Worm (Caenorhabditis elegans) whole organism, L1 larva: ENCODE data around the gene C50F4.9.

Experiments used
- Y116A8C.19 ChIP-seq: sonication (generic microtip); optimal IDR thresholded peaks from 2 replicates; lab custom pipeline; 2016; ENCODE audit warnings: missing compliant biosample characterization, missing genetic modification characterization, borderline replicate concordance
- alr-1 ChIP-seq: fragments of 200-800 bp; sonication (Bioruptor generic); optimal IDR thresholded peaks from 2 replicates; lab custom pipeline; 2018; ENCODE audit warnings: borderline replicate concordance, mild to moderate bottlenecking, missing genetic modification characterization, missing compliant biosample characterization
- aly-2 ChIP-seq: fragments of 150-350 bp; optimal IDR thresholded peaks from 2 replicates; lab custom pipeline; 2014; ENCODE audit warnings: missing biosample characterization, missing genetic modification characterization
- ama-1 ChIP-seq: fragments of 150-350 bp; optimal IDR thresholded peaks from 2 replicates; lab custom pipeline; 2014
- ceh-8 ChIP-seq: fragments of 200-800 bp; sonication (Bioruptor generic); optimal IDR thresholded peaks from 2 replicates; lab custom pipeline; 2018; ENCODE audit warnings: mild to moderate bottlenecking, missing genetic modification characterization, moderate library complexity, missing compliant biosample characterization
- ceh-82 ChIP-seq, 3 experiments: fragments of 150-350 bp in 1 of 3; sonication (generic microtip) in 2 of 3; optimal IDR thresholded peaks; 2 replicates each; lab custom pipeline; 2014 to 2017; ENCODE audit warnings: missing biosample characterization in 3 of 3, missing genetic modification characterization in 3 of 3
- ceh-88 ChIP-seq: fragments of 200-800 bp; sonication (Bioruptor generic); IDR thresholded peaks from 2 replicates; pipeline ENCODE4 v1.3.6; 2022; ENCODE audit warnings: missing genetic modification characterization, missing compliant biosample characterization
- ceh-90 ChIP-seq: sonication (generic microtip); optimal IDR thresholded peaks from 2 replicates; lab custom pipeline; 2016; ENCODE audit warnings: missing genetic modification characterization, missing compliant biosample characterization
- dpl-1 ChIP-seq, 3 experiments: fragments of 150-350 bp in 2 of 3; sonication (generic microtip) in 1 of 3; optimal IDR thresholded peaks; 2 replicates each; lab custom pipeline; 2014 to 2017; ENCODE audit warnings: missing biosample characterization in 3 of 3, missing genetic modification characterization in 3 of 3, missing genetic modification reagents in 3 of 3
- dsc-1 ChIP-seq: sonication (generic microtip); optimal IDR thresholded peaks from 2 replicates; lab custom pipeline; 2016; ENCODE audit warnings: mild to moderate bottlenecking, missing genetic modification characterization, missing compliant biosample characterization
- efl-1 ChIP-seq, 4 experiments: fragments of 150-350 bp; optimal IDR thresholded peaks in 3 of 4; peaks in 1 of 4; 1 replicate in 1 of 4; 2 replicates in 3 of 4; lab custom pipeline; 2014; ENCODE audit warnings: missing biosample characterization in 2 of 4, missing genetic modification characterization in 2 of 4, missing genetic modification reagents in 2 of 4
- efl-3 ChIP-seq: fragments of 200-800 bp; sonication (Bioruptor generic); optimal IDR thresholded peaks from 2 replicates; lab custom pipeline; 2018; ENCODE audit warnings: mild to moderate bottlenecking, missing genetic modification characterization, missing compliant biosample characterization
- egl-13 ChIP-seq: sonication (generic microtip); optimal IDR thresholded peaks from 2 replicates; lab custom pipeline; 2016; ENCODE audit warnings: missing genotype, missing genetic modification reagents, missing genetic modification characterization, missing compliant biosample characterization
- egl-27 ChIP-seq, 2 experiments: fragments of 150-350 bp in 1 of 2; sonication (generic microtip); optimal IDR thresholded peaks; 3 replicates each; lab custom pipeline; 2017 to 2018; ENCODE audit warnings: missing biosample characterization in 2 of 2, missing genetic modification characterization in 2 of 2, missing genetic modification reagents in 2 of 2
- elt-2 ChIP-seq: sonication (generic microtip); optimal IDR thresholded peaks from 2 replicates; lab custom pipeline; 2016; ENCODE audit warnings: missing genetic modification characterization, mild to moderate bottlenecking, inconsistent platforms, missing compliant biosample characterization, missing genetic modification reagents
- elt-3 ChIP-seq, 6 experiments: fragments of 150-350 bp in 1 of 6; sonication (generic microtip); optimal IDR thresholded peaks; 2 replicates each; lab custom pipeline; 2017 to 2018; ENCODE audit warnings: missing biosample characterization in 6 of 6, missing genetic modification characterization in 6 of 6, inconsistent platforms in 1 of 6
- ets-5 ChIP-seq: fragments of 200-800 bp; sonication (Bioruptor generic); IDR thresholded peaks from 2 replicates; pipeline ENCODE4 v1.3.6; 2022; ENCODE audit warnings: missing genetic modification characterization, missing compliant biosample characterization
- fkh-4 ChIP-seq: sonication (generic microtip); optimal IDR thresholded peaks from 2 replicates; lab custom pipeline; 2016; ENCODE audit warnings: missing compliant biosample characterization, missing genetic modification characterization, borderline replicate concordance
- hlh-4 ChIP-seq: sonication (generic microtip); optimal IDR thresholded peaks from 2 replicates; lab custom pipeline; 2016; ENCODE audit warnings: mild to moderate bottlenecking, missing genetic modification characterization, missing compliant biosample characterization
- hpl-2 ChIP-seq: fragments of 150-350 bp; optimal IDR thresholded peaks from 2 replicates; lab custom pipeline; 2014; ENCODE audit warnings: missing biosample characterization, missing genetic modification reagents, missing genetic modification characterization
- isw-1 ChIP-seq: fragments of 200-800 bp; sonication (Bioruptor generic); IDR thresholded peaks from 2 replicates; pipeline ENCODE4 v1.3.6; 2022; ENCODE audit warnings: missing genetic modification characterization, missing compliant biosample characterization
- jun-1 ChIP-seq: fragments of 150-350 bp; optimal IDR thresholded peaks from 2 replicates; lab custom pipeline; 2014; ENCODE audit warnings: missing biosample characterization, missing genetic modification reagents, missing genetic modification characterization
- lin-13 ChIP-seq: fragments of 150-350 bp; optimal IDR thresholded peaks from 2 replicates; lab custom pipeline; 2014; ENCODE audit warnings: missing biosample characterization, missing genetic modification reagents, missing genetic modification characterization
- lin-14 ChIP-seq: fragments of 200-800 bp; sonication (Bioruptor generic); optimal IDR thresholded peaks from 2 replicates; lab custom pipeline; 2018; ENCODE audit warnings: mild to moderate bottlenecking, missing genetic modification characterization, moderate library complexity, missing compliant biosample characterization
- lin-15B ChIP-seq: fragments of 150-350 bp; sonication (generic microtip); optimal IDR thresholded peaks from 3 replicates; lab custom pipeline; 2014; ENCODE audit warnings: missing biosample characterization, missing genetic modification characterization
- lin-35 ChIP-seq, 2 experiments: fragments of 150-350 bp; optimal IDR thresholded peaks; 2 replicates each; lab custom pipeline; 2014; ENCODE audit warnings: missing biosample characterization in 2 of 2, missing genetic modification characterization in 2 of 2, missing genetic modification reagents in 2 of 2
- lin-39 ChIP-seq: fragments of 150-350 bp; optimal IDR thresholded peaks from 2 replicates; lab custom pipeline; 2014; ENCODE audit warnings: missing biosample characterization, missing genetic modification reagents, missing genetic modification characterization
- lir-3 ChIP-seq: sonication (generic microtip); optimal IDR thresholded peaks from 2 replicates; lab custom pipeline; 2016; ENCODE audit warnings: mild to moderate bottlenecking, missing genetic modification characterization, moderate library complexity, missing compliant biosample characterization; ENCODE audit not compliant: poor library complexity
- lsy-2 ChIP-seq, 2 experiments: fragments of 150-350 bp; optimal IDR thresholded peaks; 2 replicates each; lab custom pipeline; 2014; ENCODE audit warnings: missing biosample characterization in 2 of 2, missing genetic modification characterization in 2 of 2
- mef-2 ChIP-seq: fragments of 150-350 bp; optimal IDR thresholded peaks from 2 replicates; lab custom pipeline; 2014; ENCODE audit warnings: missing biosample characterization, missing genetic modification characterization
- nhr-11 ChIP-seq: fragments of 150-350 bp; optimal IDR thresholded peaks from 2 replicates; lab custom pipeline; 2014; ENCODE audit warnings: missing biosample characterization, missing genetic modification characterization
- nhr-12 ChIP-seq: sonication (generic microtip); optimal IDR thresholded peaks from 2 replicates; lab custom pipeline; 2017; ENCODE audit warnings: missing biosample characterization, missing genetic modification characterization
- nhr-19 ChIP-seq: fragments of 200-800 bp; sonication (Bioruptor generic); conservative IDR thresholded peaks from 2 replicates; pipeline ENCODE4 v1.3.6; 2022; ENCODE audit warnings: missing genetic modification characterization, missing compliant biosample characterization
- nhr-237 ChIP-seq: fragments of 150-350 bp; optimal IDR thresholded peaks from 2 replicates; lab custom pipeline; 2014; ENCODE audit warnings: missing biosample characterization, missing genetic modification characterization
- nhr-28 ChIP-seq: fragments of 150-350 bp; optimal IDR thresholded peaks from 2 replicates; lab custom pipeline; 2014; ENCODE audit warnings: missing biosample characterization, missing genetic modification characterization
- nhr-47 ChIP-seq: sonication (generic microtip); optimal IDR thresholded peaks from 2 replicates; lab custom pipeline; 2016; ENCODE audit warnings: mild to moderate bottlenecking, missing genetic modification characterization, moderate library complexity, missing compliant biosample characterization
- nhr-76 ChIP-seq: sonication (generic microtip); optimal IDR thresholded peaks from 2 replicates; lab custom pipeline; 2017; ENCODE audit warnings: missing biosample characterization, missing genetic modification characterization
- nhr-84 ChIP-seq: sonication (generic microtip); optimal IDR thresholded peaks from 2 replicates; lab custom pipeline; 2017; ENCODE audit warnings: missing biosample characterization, missing genetic modification characterization
- nhr-90 ChIP-seq: sonication (generic microtip); optimal IDR thresholded peaks from 2 replicates; lab custom pipeline; 2016; ENCODE audit warnings: mild to moderate bottlenecking, missing genetic modification characterization, missing compliant biosample characterization; ENCODE audit not compliant: poor library complexity
- pag-3 ChIP-seq: sonication (generic microtip); optimal IDR thresholded peaks from 2 replicates; lab custom pipeline; 2017; ENCODE audit warnings: missing genetic modification characterization, mild to moderate bottlenecking, missing compliant biosample characterization, antibody characterized with exemption, borderline replicate concordance; ENCODE audit not compliant: insufficient read depth
- skn-1 ChIP-seq: fragments of 150-350 bp; optimal IDR thresholded peaks from 2 replicates; lab custom pipeline; 2014; ENCODE audit warnings: missing biosample characterization, missing genetic modification characterization
- snpc-4 ChIP-seq: fragments of 150-350 bp; optimal IDR thresholded peaks from 2 replicates; lab custom pipeline; 2014; ENCODE audit warnings: missing biosample characterization, missing genetic modification characterization
- sptf-1 ChIP-seq: fragments of 150-350 bp; optimal IDR thresholded peaks from 2 replicates; lab custom pipeline; 2014; ENCODE audit warnings: missing biosample characterization, missing genetic modification characterization
- sup-37 ChIP-seq: fragments of 200-800 bp; sonication (Bioruptor generic); optimal IDR thresholded peaks from 2 replicates; lab custom pipeline; 2018; ENCODE audit warnings: mild to moderate bottlenecking, missing genetic modification characterization, missing compliant biosample characterization
- swsn-7 ChIP-seq: sonication (generic microtip); optimal IDR thresholded peaks from 2 replicates; lab custom pipeline; 2016; ENCODE audit warnings: missing genetic modification characterization, missing compliant biosample characterization
- tlp-1 ChIP-seq: fragments of 150-350 bp; optimal IDR thresholded peaks from 2 replicates; lab custom pipeline; 2014; ENCODE audit warnings: missing biosample characterization, missing genetic modification characterization
- unc-30 ChIP-seq: sonication (generic microtip); optimal IDR thresholded peaks from 2 replicates; lab custom pipeline; 2017; ENCODE audit warnings: missing biosample characterization, missing genetic modification characterization
- vab-15 ChIP-seq: sonication (generic microtip); optimal IDR thresholded peaks from 2 replicates; lab custom pipeline; 2017; ENCODE audit warnings: missing genotype, mild to moderate bottlenecking, missing genetic modification characterization, missing compliant biosample characterization
- xbp-1 ChIP-seq: sonication (generic microtip); optimal IDR thresholded peaks from 2 replicates; lab custom pipeline; 2016; ENCODE audit warnings: missing genetic modification characterization, missing compliant biosample characterization
- zag-1 ChIP-seq: fragments of 150-350 bp; optimal IDR thresholded peaks from 2 replicates; lab custom pipeline; 2014; ENCODE audit warnings: missing biosample characterization, missing genetic modification characterization
- zip-4 ChIP-seq: fragments of 200-800 bp; sonication (Bioruptor generic); optimal IDR thresholded peaks from 2 replicates; lab custom pipeline; 2018; ENCODE audit warnings: mild to moderate bottlenecking, missing genetic modification characterization, moderate library complexity, missing compliant biosample characterization

Gene C50F4.9

DNA sequence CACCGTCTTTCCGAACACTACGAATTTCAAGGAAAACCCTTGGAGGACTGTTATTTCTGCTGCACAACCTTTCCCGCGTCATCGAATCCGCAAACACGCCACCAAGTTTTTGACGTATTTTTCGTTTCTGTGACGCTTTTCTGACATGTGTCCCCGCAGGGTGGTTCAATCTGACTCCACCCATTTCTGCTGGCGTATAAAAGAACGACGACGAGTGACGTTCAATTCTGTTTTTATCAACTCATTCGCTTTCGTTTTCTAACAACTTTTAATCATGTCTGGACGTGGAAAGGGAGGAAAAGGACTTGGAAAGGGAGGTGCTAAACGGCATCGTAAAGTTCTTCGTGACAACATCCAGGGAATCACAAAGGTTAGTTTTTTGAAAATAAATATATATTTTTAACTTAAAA lies 22.9 kb upstream of the C50F4.9 start, which contains the start of gene his-37 (continued):
- TF ChIP-seq egl-27 (tag; optimal IDR thresholded peaks at IDR 0.05; lab: Kevin White, UChicago): peak; percentile 83
- peak; percentile 22 for TF ChIP-seq ceh-90 (tag; lab: Kevin White, UChicago)
- peak; percentile 65 for TF ChIP-seq nhr-28 (tag; lab: Kevin White, UChicago)
- TF ChIP-seq ets-5: no peak
- TF ChIP-seq lsy-2 (tag; optimal IDR thresholded peaks at IDR 0.05; lab: Kevin White, UChicago): peak; percentile 95 to 97
- TF ChIP-seq lin-14 (GFP tag; lab: Kevin White, UChicago): peak; percentile 100
- TF ChIP-seq lin-13 (GFP tag; lab: Kevin White, UChicago): peak; percentile 98
- peak; percentile 27 for TF ChIP-seq efl-3 (GFP tag; lab: Kevin White, UChicago)
- TF ChIP-seq nhr-19 (GFP tag; lab: Robert Waterston, UW): peak; percentile 99
- TF ChIP-seq unc-30 (tag; lab: Kevin White, UChicago): no peak
- TF ChIP-seq snpc-4 (tag; lab: Kevin White, UChicago): peak; percentile 93
- TF ChIP-seq ceh-82 (tag; optimal IDR thresholded peaks at IDR 0.05; lab: Kevin White, UChicago): peak; percentile 97 to 99 (median 99)
- TF ChIP-seq lin-35 (GFP tag; optimal IDR thresholded peaks at IDR 0.05; lab: Kevin White, UChicago): peak; percentile 89 to 95
- TF ChIP-seq nhr-47 (tag; lab: Kevin White, UChicago): peak; percentile 99
- no peak for TF ChIP-seq alr-1 (tag; lab: Kevin White, UChicago)
- peak; percentile 95 for TF ChIP-seq isw-1 (GFP tag; lab: Robert Waterston, UW)
- no peak for TF ChIP-seq tlp-1 (tag; lab: Kevin White, UChicago)
- no peak for TF ChIP-seq Y116A8C.19 (tag; lab: Kevin White, UChicago)
- peak; percentile 99 for TF ChIP-seq dsc-1 (tag; lab: Kevin White, UChicago)
- peak; percentile 92 for TF ChIP-seq lin-15B
- peak; percentile 74 for TF ChIP-seq vab-15 (tag; lab: Kevin White, UChicago)
- TF ChIP-seq ama-1: peak; percentile 90
- peak; percentile 60 for TF ChIP-seq nhr-84
- peak; percentile 97 for TF ChIP-seq hpl-2 (GFP tag; lab: Kevin White, UChicago)
- peak; percentile 91 for TF ChIP-seq zag-1
- peak; percentile 83 to 89 (median 85) for TF ChIP-seq dpl-1 (GFP tag; optimal IDR thresholded peaks at IDR 0.05; lab: Kevin White, UChicago)
- peak; percentile 93 to 96 for TF ChIP-seq efl-1 (optimal IDR thresholded peaks at IDR 0.05; lab: Kevin White, UChicago)
- TF ChIP-seq efl-1 (GFP tag; optimal IDR thresholded peaks at IDR 0.05 in 1 of 2; lab: Kevin White, UChicago): peak; percentile 81 to 99
- no peak for TF ChIP-seq hlh-4 (tag; lab: Kevin White, UChicago)
- TF ChIP-seq jun-1 (tag; lab: Kevin White, UChicago): peak; percentile 99
- peak; percentile 92 for TF ChIP-seq mef-2 (tag; lab: Kevin White, UChicago)
- peak; percentile 17 for TF ChIP-seq pag-3 (tag; lab: Kevin White, UChicago)
- peak; percentile 96 for TF ChIP-seq ceh-8 (GFP tag; lab: Kevin White, UChicago)
- TF ChIP-seq ceh-88 (GFP tag; lab: Robert Waterston, UW): peak; percentile 99
- TF ChIP-seq egl-13: peak; percentile 99
- TF ChIP-seq lir-3: peak; percentile 92
- TF ChIP-seq aly-2: peak; percentile 90
- TF ChIP-seq swsn-7 (tag; lab: Kevin White, UChicago): peak; percentile 100
- TF ChIP-seq nhr-237: peak; percentile 97
- TF ChIP-seq nhr-11 (tag; lab: Kevin White, UChicago): peak; percentile 97
- TF ChIP-seq nhr-12 (tag; lab: Kevin White, UChicago): peak; percentile 63
- TF ChIP-seq lin-39 (tag; lab: Kevin White, UChicago): peak; percentile 90
- TF ChIP-seq xbp-1 (tag; lab: Kevin White, UChicago): peak; percentile 99
- peak; percentile 79 for TF ChIP-seq fkh-4
- no peak for TF ChIP-seq sptf-1 (tag; lab: Kevin White, UChicago)
- peak; percentile 94 for TF ChIP-seq nhr-76 (tag; lab: Kevin White, UChicago)
- TF ChIP-seq elt-2 (tag; lab: Kevin White, UChicago): peak; percentile 92
- TF ChIP-seq nhr-90: peak; percentile 99
- TF ChIP-seq zip-4: peak; percentile 92
- TF ChIP-seq skn-1 (tag; lab: Kevin White, UChicago): peak; percentile 94
- peak; percentile 78 to 99 (median 98) for TF ChIP-seq elt-3 (tag; optimal IDR thresholded peaks at IDR 0.05; lab: Kevin White, UChicago)
- TF ChIP-seq sup-37 (GFP tag; lab: Kevin White, UChicago): peak; percentile 92
